Worm (Caenorhabditis elegans): ENCODE measurements around the gene psr-1.

DNA sequence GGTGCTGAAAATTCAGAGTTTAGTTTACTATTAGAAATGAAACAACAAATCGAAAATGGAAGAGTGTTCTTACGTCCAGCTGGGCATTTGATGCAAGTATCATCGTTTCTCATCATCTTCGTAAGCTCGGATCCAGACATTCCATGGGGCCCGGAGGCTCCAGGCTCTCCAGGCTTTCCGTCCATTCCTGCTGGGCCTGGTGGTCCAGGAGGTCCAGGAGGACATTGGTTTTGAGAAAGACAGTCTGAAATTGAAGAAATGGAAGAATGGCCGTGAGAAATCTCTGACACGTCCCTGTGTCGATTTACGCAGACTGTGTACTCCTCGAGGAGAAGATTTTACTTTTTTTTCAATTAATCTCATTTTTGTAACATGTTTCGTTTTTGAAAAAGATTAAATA is 3.3 kb downstream of the psr-1 start:
- no peak for TF ChIP-seq W03F9.2 (tag; optimal IDR thresholded peaks at IDR 0.05)
- no peak for TF ChIP-seq dao-5 (tag; optimal IDR thresholded peaks at IDR 0.05)
